Worm (Caenorhabditis elegans): ENCODE measurements around the gene Y45F3A.9.
"Not testable (repeated sequence)": the region's sequence is repeated elsewhere in the genome, so short reads cannot be mapped to it uniquely, and the experiment has no call there.

DNA sequence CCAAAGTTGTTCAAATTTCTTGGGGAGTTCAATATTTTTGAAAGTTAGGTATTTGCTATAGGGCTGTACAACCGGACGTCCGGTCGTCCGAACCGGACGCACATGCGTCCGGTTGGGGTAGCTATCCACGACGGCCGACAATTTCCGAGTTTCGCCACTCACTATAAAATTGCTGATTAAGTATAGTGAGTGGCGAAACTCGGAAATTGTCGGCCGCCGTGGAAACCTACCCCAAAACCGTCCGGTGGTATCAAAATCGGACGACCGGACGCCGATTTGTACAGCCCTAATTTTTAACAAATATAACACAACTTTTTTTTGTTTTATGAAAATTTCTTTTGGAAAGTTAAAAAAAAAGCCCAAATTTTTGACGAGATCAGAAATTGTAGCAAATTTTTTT, 18.6 kb downstream of the Y45F3A.9 start:
- TF ChIP-seq F10B5.3 (tag; optimal IDR thresholded peaks at IDR 0.05); mdl-1 (tag; optimal IDR thresholded peaks at IDR 0.05); nhr-237 (tag; optimal IDR thresholded peaks at IDR 0.05); lin-39 (tag; optimal IDR thresholded peaks at IDR 0.05); zag-1 (tag; optimal IDR thresholded peaks at IDR 0.05); nhr-28 (tag; optimal IDR thresholded peaks at IDR 0.05); pqm-1 (tag; optimal IDR thresholded peaks at IDR 0.05); egl-27 (tag; optimal IDR thresholded peaks at IDR 0.05); ctbp-1 (GFP tag; IDR thresholded peaks at IDR 0.05); gei-8 (GFP tag; optimal IDR thresholded peaks at IDR 0.05); nhr-11 (tag; optimal IDR thresholded peaks at IDR 0.05); Y105C5A.15 (GFP tag; IDR thresholded peaks at IDR 0.05); ceh-82 (tag; optimal IDR thresholded peaks at IDR 0.05): not testable (repeated sequence)

Data from whole organism, L4 larva.